Fruit fly (Drosophila melanogaster): ENCODE results near the gene CG42300.

Gene CG42300

DNA sequence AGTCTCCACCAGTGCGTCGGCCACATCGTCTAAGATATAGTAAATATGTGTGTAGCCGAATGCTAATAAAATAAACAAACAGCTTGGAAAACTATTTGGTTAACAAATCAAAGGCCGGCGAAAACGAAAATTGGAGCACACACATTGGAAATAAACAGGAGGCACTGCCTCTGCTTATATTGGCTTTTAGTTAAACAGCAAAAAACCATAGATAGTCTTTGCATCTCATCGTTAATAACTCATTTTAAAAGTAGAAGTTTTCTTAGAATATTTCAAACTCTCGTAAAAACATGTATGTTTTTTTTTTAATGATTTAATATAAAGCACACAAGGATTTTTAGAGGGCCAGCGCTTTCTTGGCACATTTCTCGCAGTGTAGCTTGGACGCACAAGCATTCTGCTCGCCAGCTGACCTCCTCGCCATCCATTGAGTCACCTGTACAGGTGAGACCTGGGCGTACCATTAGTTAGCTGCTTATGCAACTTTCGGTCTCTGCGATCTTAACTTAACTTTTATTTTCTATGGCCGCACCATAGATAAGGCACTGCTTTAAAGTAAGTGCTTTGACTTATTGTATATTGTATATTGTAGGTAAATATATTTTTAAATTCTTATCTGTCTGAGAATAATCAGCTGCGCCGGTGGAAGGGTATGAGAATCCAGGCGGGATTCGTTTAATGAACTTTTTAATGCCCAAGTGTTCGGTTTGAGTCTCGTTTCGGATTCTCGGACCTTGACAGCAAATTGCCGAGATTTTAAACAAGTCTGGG lies 36.1 kb upstream of the CG42300 start (continued):
- TF ChIP-seq maf-S (GFP tag; optimal IDR thresholded peaks at IDR 0.05) (no peak), CG15601 (tag; optimal IDR thresholded peaks at IDR 0.05) (peak; percentile 1), vvl (GFP tag; IDR thresholded peaks at IDR 0.05) (peak; percentile 59), CG7556 (GFP tag; optimal IDR thresholded peaks at IDR 0.05) (peak; percentile 31), org-1 (GFP tag; optimal IDR thresholded peaks at IDR 0.05) (no peak), Hr3 (GFP tag; optimal IDR thresholded peaks at IDR 0.05) (peak; percentile 28), ATbp (GFP tag; optimal IDR thresholded peaks at IDR 0.05) (peak; percentile 68), CG3726 (GFP tag; IDR thresholded peaks at IDR 0.05) (no peak), MBD-R2 (GFP tag; IDR thresholded peaks at IDR 0.05) (no peak), CG32767 (GFP tag; IDR thresholded peaks at IDR 0.05) (peak; percentile 27; the same call in 1 of the 2 replicates), Meics (GFP tag; optimal IDR thresholded peaks at IDR 0.05) (peak; percentile 36), luna (GFP tag; optimal IDR thresholded peaks at IDR 0.05) (no peak), gsb (GFP tag; IDR thresholded peaks at IDR 0.05) (no peak), Oli (tag; optimal IDR thresholded peaks at IDR 0.05) (peak; percentile 41), zfh1 (GFP tag; IDR thresholded peaks at IDR 0.05) (0 out of 3 replicates have a peak, but pooled peaks have one; percentile 38), CG2120 (GFP tag; optimal IDR thresholded peaks at IDR 0.05) (peak; percentile 54), sens (GFP tag) (peak; percentile 82), CG2712 (tag; optimal IDR thresholded peaks at IDR 0.05) (peak; percentile 23), CG7357 (GFP tag; IDR thresholded peaks at IDR 0.05) (0 out of 3 replicates have a peak, but pooled peaks have one; percentile 28), Hr78 (GFP tag; optimal IDR thresholded peaks at IDR 0.05) (peak in 1 of 2 experiments; percentile 42), CHES-1-like (GFP tag; optimal IDR thresholded peaks at IDR 0.05) (peak; percentile 13), slbo (GFP tag; IDR thresholded peaks at IDR 0.05) (peak; percentile 52; the same call in 1 of the 2 replicates), CG10209 (GFP tag; optimal IDR thresholded peaks at IDR 0.05) (peak; percentile 29), H15 (GFP tag; IDR thresholded peaks at IDR 0.05) (0 out of 3 replicates have a peak, but pooled peaks have one; percentile 8), CG13287 (GFP tag; IDR thresholded peaks at IDR 0.05; ENCODE audit: partially characterized antibody) (no peak), CG7786 (GFP tag; optimal IDR thresholded peaks at IDR 0.05) (peak; percentile 15), CG13123 (GFP tag; optimal IDR thresholded peaks at IDR 0.05) (no peak), psq (GFP tag; optimal IDR thresholded peaks at IDR 0.05) (no peak), CG9609 (GFP tag; optimal IDR thresholded peaks at IDR 0.05) (no peak), Hr51 (GFP tag; optimal IDR thresholded peaks at IDR 0.05) (peak; percentile 7 to 63), CG2875 (GFP tag; optimal IDR thresholded peaks at IDR 0.05) (peak; percentile 49), pum (GFP tag; optimal IDR thresholded peaks at IDR 0.05) (peak; percentile 41), row (GFP tag; IDR thresholded peaks at IDR 0.05) (peak; percentile 70), CG9437 (GFP tag; optimal IDR thresholded peaks at IDR 0.05) (no peak), Ets65A (GFP tag) (no peak), CG6254 (GFP tag; optimal IDR thresholded peaks at IDR 0.05) (peak; percentile 16), CG8290 (GFP tag; optimal IDR thresholded peaks at IDR 0.05) (no peak), CG8290 (tag; optimal IDR thresholded peaks at IDR 0.05) (no peak), Sox102F (GFP tag; optimal IDR thresholded peaks at IDR 0.05) (peak; percentile 58), Mrtf (GFP tag; IDR thresholded peaks at IDR 0.05) (0 out of 3 replicates have a peak, but pooled peaks have one; percentile 4), her (GFP tag; optimal IDR thresholded peaks at IDR 0.05) (peak; percentile 23), TFAM (GFP tag; optimal IDR thresholded peaks at IDR 0.05) (no peak), chn (GFP tag; optimal IDR thresholded peaks at IDR 0.05) (peak; percentile 16), phol (tag; optimal IDR thresholded peaks at IDR 0.05) (peak; percentile 48), lola (GFP tag; optimal IDR thresholded peaks at IDR 0.05) (peak in 1 of 3 experiments; percentile 7), gsb-n (tag; optimal IDR thresholded peaks at IDR 0.05) (peak; percentile 9), CG11504 (tag; optimal IDR thresholded peaks at IDR 0.05) (peak; percentile 58), CG18599 (GFP tag; optimal IDR thresholded peaks at IDR 0.05) (peak; percentile 60), CG7839 (tag; optimal IDR thresholded peaks at IDR 0.05) (peak; percentile 51)

Measured in whole organism, embryonic.